Comparison of ENCODE assay signal across 1 worm cellular context in genomic region chrIV:3824720-3825119, ce11.
TF ChIP-seq lines count a peak whose summit lies in the region.

No protein-coding gene starts in this region.

TF ChIP-seq in whole organism, L1 larva, 84 proteins besides CTCF, POLR2A, EP300 and RAD21 (continued from another document):
- peak; percentile 30 for TF ChIP-seq mep-1 (tag; optimal IDR thresholded peaks at IDR 0.05; lab: Kevin White, UChicago)
- no peak for TF ChIP-seq nhr-77 (tag; optimal IDR thresholded peaks at IDR 0.05; lab: Kevin White, UChicago)
- no peak for TF ChIP-seq elt-2 (tag; optimal IDR thresholded peaks at IDR 0.05; lab: Kevin White, UChicago)
- peak; percentile 3 for TF ChIP-seq tbx-2 (tag; optimal IDR thresholded peaks at IDR 0.05; lab: Kevin White, UChicago)
- TF ChIP-seq C16A3.4 (tag; optimal IDR thresholded peaks at IDR 0.05; lab: Kevin White, UChicago) = no peak
- TF ChIP-seq mdl-1 (tag; optimal IDR thresholded peaks at IDR 0.05; lab: Kevin White, UChicago) = peak in 1 of 2 experiments; percentile 23
- no peak for TF ChIP-seq blmp-1 (tag; optimal IDR thresholded peaks at IDR 0.05; lab: Kevin White, UChicago)
- TF ChIP-seq aha-1 (tag; optimal IDR thresholded peaks at IDR 0.05; lab: Kevin White, UChicago) = no peak
- peak; percentile 26 for TF ChIP-seq fkh-8 (tag; optimal IDR thresholded peaks at IDR 0.05; lab: Kevin White, UChicago)
- no peak for TF ChIP-seq ztf-4 (tag; optimal IDR thresholded peaks at IDR 0.05; lab: Kevin White, UChicago)
- TF ChIP-seq aly-2 (tag; optimal IDR thresholded peaks at IDR 0.05; lab: Kevin White, UChicago) = no peak
- no peak for TF ChIP-seq jun-1 (tag; optimal IDR thresholded peaks at IDR 0.05; lab: Kevin White, UChicago)
- no peak for TF ChIP-seq lin-13 (GFP tag; optimal IDR thresholded peaks at IDR 0.05; lab: Kevin White, UChicago)
- peak; percentile 20 to 30 for TF ChIP-seq efl-1 (optimal IDR thresholded peaks at IDR 0.05; lab: Kevin White, UChicago)
- no peak for TF ChIP-seq efl-1 (GFP tag; optimal IDR thresholded peaks at IDR 0.05 in 1 of 2; lab: Kevin White, UChicago)
- no peak for TF ChIP-seq hlh-4 (tag; optimal IDR thresholded peaks at IDR 0.05; lab: Kevin White, UChicago)
- no peak for TF ChIP-seq alr-1 (tag; optimal IDR thresholded peaks at IDR 0.05; lab: Kevin White, UChicago; ENCODE audit: borderline replicate concordance)
- no peak for TF ChIP-seq efl-3 (GFP tag; optimal IDR thresholded peaks at IDR 0.05; lab: Kevin White, UChicago)
- no peak for TF ChIP-seq nhr-90 (tag; optimal IDR thresholded peaks at IDR 0.05; lab: Kevin White, UChicago; ENCODE audit: poor library complexity)
- no peak for TF ChIP-seq nhr-12 (tag; optimal IDR thresholded peaks at IDR 0.05; lab: Kevin White, UChicago)
- TF ChIP-seq isw-1 (GFP tag; IDR thresholded peaks at IDR 0.05; lab: Robert Waterston, UW) = peak; percentile 15
- TF ChIP-seq ces-1 (GFP tag; optimal IDR thresholded peaks at IDR 0.05; lab: Kevin White, UChicago) = no peak
- no peak for TF ChIP-seq ceh-90 (tag; optimal IDR thresholded peaks at IDR 0.05; lab: Kevin White, UChicago)
- no peak for TF ChIP-seq snpc-4 (tag; optimal IDR thresholded peaks at IDR 0.05; lab: Kevin White, UChicago)
- TF ChIP-seq hpl-2 (GFP tag; optimal IDR thresholded peaks at IDR 0.05; lab: Kevin White, UChicago) = no peak
- peak; percentile 28 for TF ChIP-seq dsc-1 (tag; optimal IDR thresholded peaks at IDR 0.05; lab: Kevin White, UChicago)
- no peak for TF ChIP-seq vab-15 (tag; optimal IDR thresholded peaks at IDR 0.05; lab: Kevin White, UChicago)
- peak; percentile 33 for TF ChIP-seq nhr-47 (tag; optimal IDR thresholded peaks at IDR 0.05; lab: Kevin White, UChicago)
- TF ChIP-seq ztf-11 (tag; optimal IDR thresholded peaks at IDR 0.05; lab: Kevin White, UChicago) = no peak
- no peak for TF ChIP-seq lin-39 (tag; optimal IDR thresholded peaks at IDR 0.05; lab: Kevin White, UChicago)
- TF ChIP-seq mab-9 (GFP tag; IDR thresholded peaks at IDR 0.05; lab: Robert Waterston, UW) = no peak
- peak; percentile 17 for TF ChIP-seq skn-1 (tag; optimal IDR thresholded peaks at IDR 0.05; lab: Kevin White, UChicago)
- no peak for TF ChIP-seq irx-1 (tag; optimal IDR thresholded peaks at IDR 0.05; lab: Kevin White, UChicago)
- TF ChIP-seq hlh-17 (GFP tag; optimal IDR thresholded peaks at IDR 0.05; lab: Kevin White, UChicago; ENCODE audit: borderline replicate concordance) = no peak
- TF ChIP-seq rnt-1 (tag; optimal IDR thresholded peaks at IDR 0.05; lab: Kevin White, UChicago) = no peak
- peak; percentile 2 for TF ChIP-seq zag-1 (tag; optimal IDR thresholded peaks at IDR 0.05; lab: Kevin White, UChicago)
- no peak for TF ChIP-seq sup-37 (GFP tag; optimal IDR thresholded peaks at IDR 0.05; lab: Kevin White, UChicago)
- no peak for TF ChIP-seq nhr-28 (tag; optimal IDR thresholded peaks at IDR 0.05; lab: Kevin White, UChicago)
- peak in 1 of 2 experiments; percentile 15 for TF ChIP-seq lin-35 (GFP tag; optimal IDR thresholded peaks at IDR 0.05; lab: Kevin White, UChicago)
- no peak for TF ChIP-seq nhr-76 (tag; optimal IDR thresholded peaks at IDR 0.05; lab: Kevin White, UChicago)
- no peak for TF ChIP-seq lin-15B (tag; optimal IDR thresholded peaks at IDR 0.05; lab: Kevin White, UChicago)
- no peak for TF ChIP-seq mef-2 (tag; optimal IDR thresholded peaks at IDR 0.05; lab: Kevin White, UChicago)
- TF ChIP-seq lin-14 (GFP tag; optimal IDR thresholded peaks at IDR 0.05; lab: Kevin White, UChicago) = peak; percentile 73
- no peak for TF ChIP-seq grh-1 (GFP tag; IDR thresholded peaks at IDR 0.05; lab: Robert Waterston, UW)
- no peak for TF ChIP-seq egl-13 (tag; optimal IDR thresholded peaks at IDR 0.05; lab: Kevin White, UChicago)
- TF ChIP-seq ama-1 (optimal IDR thresholded peaks at IDR 0.05; lab: Kevin White, UChicago) = no peak
- TF ChIP-seq unc-30 (tag; optimal IDR thresholded peaks at IDR 0.05; lab: Kevin White, UChicago) = no peak
- no peak for TF ChIP-seq lir-3 (tag; optimal IDR thresholded peaks at IDR 0.05; lab: Kevin White, UChicago; ENCODE audit: poor library complexity)
- peak; percentile 41 for TF ChIP-seq nhr-85 (tag; lab: Kevin White, UChicago)
- TF ChIP-seq pax-3 (tag; optimal IDR thresholded peaks at IDR 0.05; lab: Kevin White, UChicago) = no peak
- no peak for TF ChIP-seq unc-130 (tag; optimal IDR thresholded peaks at IDR 0.05; lab: Kevin White, UChicago)
- no peak for TF ChIP-seq nhr-84 (tag; optimal IDR thresholded peaks at IDR 0.05; lab: Kevin White, UChicago)
- TF ChIP-seq nhr-20 (tag; optimal IDR thresholded peaks at IDR 0.05; lab: Kevin White, UChicago) = no peak
- TF ChIP-seq sox-4 (tag; optimal IDR thresholded peaks at IDR 0.05; lab: Kevin White, UChicago) = no peak
- no peak for TF ChIP-seq C34B4.2 (tag; optimal IDR thresholded peaks at IDR 0.05; lab: Kevin White, UChicago)
- no peak for TF ChIP-seq unc-62 (GFP tag; optimal IDR thresholded peaks at IDR 0.05; lab: Kevin White, UChicago)
- TF ChIP-seq sptf-1 (tag; optimal IDR thresholded peaks at IDR 0.05; lab: Kevin White, UChicago) = no peak
- TF ChIP-seq tlp-1 (tag; optimal IDR thresholded peaks at IDR 0.05; lab: Kevin White, UChicago) = no peak
- no peak for TF ChIP-seq zip-4 (GFP tag; optimal IDR thresholded peaks at IDR 0.05; lab: Kevin White, UChicago)
- peak; percentile 40 for TF ChIP-seq nhr-71 (tag; optimal IDR thresholded peaks at IDR 0.05; lab: Kevin White, UChicago)
- TF ChIP-seq egl-27 (tag; optimal IDR thresholded peaks at IDR 0.05; lab: Kevin White, UChicago) = no peak
- no peak for TF ChIP-seq fos-1 (tag; optimal IDR thresholded peaks at IDR 0.05; lab: Kevin White, UChicago)
- TF ChIP-seq ceh-63 (GFP tag; optimal IDR thresholded peaks at IDR 0.05; lab: Kevin White, UChicago) = no peak
- peak; percentile 20 for TF ChIP-seq snu-23 (GFP tag; optimal IDR thresholded peaks at IDR 0.05; lab: Kevin White, UChicago)
- no peak for TF ChIP-seq pag-3 (tag; optimal IDR thresholded peaks at IDR 0.05; lab: Kevin White, UChicago; ENCODE audit: borderline replicate concordance, insufficient read depth)
- peak in 2 of 3 experiments; percentile 31 to 59 for TF ChIP-seq ceh-82 (tag; optimal IDR thresholded peaks at IDR 0.05; lab: Kevin White, UChicago)
TF ChIP-seq in whole organism, L1 larva: peak in this region for 20.
